Worm (Caenorhabditis elegans) whole organism, mixed stage, embryonic: ENCODE data around the gene T26H5.10.

ENCODE experiments used
- M03D4.4 ChIP-seq: sonication (generic microtip); optimal IDR thresholded peaks from 2 replicates; lab custom pipeline; 2017; ENCODE audit warnings: mild to moderate bottlenecking, missing genetic modification characterization, missing compliant biosample characterization
- bed-3 ChIP-seq: fragments of 200-800 bp; sonication (Bioruptor generic); optimal IDR thresholded peaks from 3 replicates; lab custom pipeline; 2018; ENCODE audit warnings: mild to moderate bottlenecking, missing genetic modification characterization, moderate library complexity, missing compliant biosample characterization
- blmp-1 ChIP-seq: fragments of 150-350 bp; optimal IDR thresholded peaks from 2 replicates; lab custom pipeline; 2014; ENCODE audit warnings: missing biosample characterization, missing genetic modification characterization
- ceh-43 ChIP-seq: fragments of 200-800 bp; sonication (Bioruptor generic); optimal IDR thresholded peaks from 2 replicates; lab custom pipeline; 2018; ENCODE audit warnings: mild to moderate bottlenecking, missing genetic modification characterization, moderate library complexity, missing compliant biosample characterization
- ceh-83 ChIP-seq: fragments of 200-800 bp; sonication (Bioruptor generic); optimal IDR thresholded peaks from 2 replicates; lab custom pipeline; 2018; ENCODE audit warnings: mild to moderate bottlenecking, missing genetic modification characterization, missing compliant biosample characterization
- cnd-1 ChIP-seq: fragments of 200-800 bp; sonication (Bioruptor generic); optimal IDR thresholded peaks from 2 replicates; lab custom pipeline; 2018; ENCODE audit warnings: mild to moderate bottlenecking, missing genetic modification characterization, missing compliant biosample characterization
- drap-1 ChIP-seq: fragments of 200-800 bp; sonication (Bioruptor generic); optimal IDR thresholded peaks from 3 replicates; lab custom pipeline; 2018; ENCODE audit warnings: mild to moderate bottlenecking, missing genetic modification characterization, missing compliant biosample characterization
- elt-1 ChIP-seq: sonication (generic microtip); optimal IDR thresholded peaks from 2 replicates; lab custom pipeline; 2017; ENCODE audit warnings: missing genetic modification characterization, mild to moderate bottlenecking, missing compliant biosample characterization, antibody characterized with exemption, moderate library complexity, borderline replicate concordance; ENCODE audit not compliant: insufficient read depth
- elt-3 ChIP-seq: fragments of 150-350 bp; optimal IDR thresholded peaks from 2 replicates; lab custom pipeline; 2014; ENCODE audit warnings: missing biosample characterization, missing genetic modification characterization
- flh-1 ChIP-seq: fragments of 200-800 bp; sonication (Bioruptor generic); optimal IDR thresholded peaks from 2 replicates; lab custom pipeline; 2018; ENCODE audit warnings: mild to moderate bottlenecking, missing genetic modification characterization, moderate library complexity, missing compliant biosample characterization
- ham-2 ChIP-seq: fragments of 200-800 bp; sonication (Bioruptor generic); optimal IDR thresholded peaks from 2 replicates; lab custom pipeline; 2018; ENCODE audit warnings: mild to moderate bottlenecking, missing genetic modification characterization, missing compliant biosample characterization
- hlh-1 ChIP-seq: fragments of 150-350 bp; optimal IDR thresholded peaks from 2 replicates; lab custom pipeline; 2014; ENCODE audit warnings: missing biosample characterization, missing genetic modification reagents, missing genetic modification characterization
- lin-13 ChIP-seq: fragments of 150-350 bp; optimal IDR thresholded peaks from 2 replicates; lab custom pipeline; 2014; ENCODE audit warnings: missing biosample characterization, missing genetic modification characterization
- lin-32 ChIP-seq: fragments of 200-800 bp; sonication (Bioruptor generic); optimal IDR thresholded peaks from 2 replicates; lab custom pipeline; 2018; ENCODE audit warnings: mild to moderate bottlenecking, missing genetic modification characterization, missing compliant biosample characterization
- lsy-2 ChIP-seq: fragments of 150-350 bp; optimal IDR thresholded peaks from 2 replicates; lab custom pipeline; 2014; ENCODE audit warnings: missing biosample characterization, missing genetic modification characterization
- mab-5 ChIP-seq: fragments of 150-350 bp; optimal IDR thresholded peaks from 2 replicates; lab custom pipeline; 2014; ENCODE audit warnings: missing biosample characterization, missing genetic modification characterization
- mep-1 ChIP-seq: fragments of 150-350 bp; optimal IDR thresholded peaks from 2 replicates; lab custom pipeline; 2017; ENCODE audit warnings: missing biosample characterization, missing genetic modification reagents, missing genetic modification characterization, inconsistent platforms
- mls-2 ChIP-seq: sonication (generic microtip); optimal IDR thresholded peaks from 2 replicates; lab custom pipeline; 2016; ENCODE audit warnings: mild to moderate bottlenecking, missing genetic modification characterization, moderate library complexity, missing compliant biosample characterization
- nhr-12 ChIP-seq: fragments of 150-350 bp; optimal IDR thresholded peaks from 2 replicates; lab custom pipeline; 2014; ENCODE audit warnings: missing biosample characterization, missing genetic modification characterization
- nhr-2 ChIP-seq: fragments of 150-350 bp; optimal IDR thresholded peaks from 2 replicates; lab custom pipeline; 2014; ENCODE audit warnings: missing biosample characterization, missing genetic modification characterization
- nhr-237 ChIP-seq: fragments of 150-350 bp; optimal IDR thresholded peaks from 2 replicates; lab custom pipeline; 2014; ENCODE audit warnings: missing biosample characterization, missing genetic modification characterization
- nhr-28 ChIP-seq: fragments of 150-350 bp; optimal IDR thresholded peaks from 2 replicates; lab custom pipeline; 2014; ENCODE audit warnings: missing biosample characterization, missing genetic modification characterization
- nhr-76 ChIP-seq: sonication (generic microtip); optimal IDR thresholded peaks from 2 replicates; lab custom pipeline; 2017; ENCODE audit warnings: missing biosample characterization, missing genetic modification characterization
- pha-4 ChIP-seq: fragments of 150-350 bp; optimal IDR thresholded peaks from 2 replicates; lab custom pipeline; 2018; ENCODE audit warnings: missing biosample characterization, missing genetic modification reagents, missing genetic modification characterization
- sem-2 ChIP-seq: fragments of 200-800 bp; sonication (Bioruptor generic); optimal IDR thresholded peaks from 2 replicates; lab custom pipeline; 2018; ENCODE audit warnings: mild to moderate bottlenecking, missing genetic modification characterization, missing compliant biosample characterization
- sptf-1 ChIP-seq: sonication (generic microtip); optimal IDR thresholded peaks from 2 replicates; lab custom pipeline; 2017; ENCODE audit warnings: mild to moderate bottlenecking, missing genetic modification characterization, moderate library complexity, missing compliant biosample characterization
- unc-39 ChIP-seq: fragments of 150-350 bp; optimal IDR thresholded peaks from 2 replicates; lab custom pipeline; 2014; ENCODE audit warnings: missing biosample characterization, missing genetic modification characterization
- unc-62 ChIP-seq: fragments of 150-350 bp; optimal IDR thresholded peaks from 2 replicates; lab custom pipeline; 2014; ENCODE audit warnings: missing biosample characterization, missing genetic modification reagents, missing genetic modification characterization
- zip-8 ChIP-seq: fragments of 150-350 bp; optimal IDR thresholded peaks from 2 replicates; lab custom pipeline; 2014; ENCODE audit warnings: missing biosample characterization, missing genetic modification characterization

Gene T26H5.10

ce11 chrV:15465032-15465727 is 21.6 kb upstream of the T26H5.10 start, which contains the start of gene pqn-71 (continued):
- TF ChIP-seq pha-4 (peak; percentile 13), lin-32 (GFP tag; lab: Kevin White, UChicago) (peak; percentile 75), M03D4.4 (tag; lab: Kevin White, UChicago) (peak; percentile 85), sem-2 (peak; percentile 68), unc-39 (tag; lab: Kevin White, UChicago) (no peak), mab-5 (tag; lab: Kevin White, UChicago) (no peak), bed-3 (GFP tag; lab: Kevin White, UChicago) (peak; percentile 81), ceh-43 (peak; percentile 83), nhr-237 (peak; percentile 35)
- TF ChIP-seq, all 35 proteins: peak for 24

DNA sequence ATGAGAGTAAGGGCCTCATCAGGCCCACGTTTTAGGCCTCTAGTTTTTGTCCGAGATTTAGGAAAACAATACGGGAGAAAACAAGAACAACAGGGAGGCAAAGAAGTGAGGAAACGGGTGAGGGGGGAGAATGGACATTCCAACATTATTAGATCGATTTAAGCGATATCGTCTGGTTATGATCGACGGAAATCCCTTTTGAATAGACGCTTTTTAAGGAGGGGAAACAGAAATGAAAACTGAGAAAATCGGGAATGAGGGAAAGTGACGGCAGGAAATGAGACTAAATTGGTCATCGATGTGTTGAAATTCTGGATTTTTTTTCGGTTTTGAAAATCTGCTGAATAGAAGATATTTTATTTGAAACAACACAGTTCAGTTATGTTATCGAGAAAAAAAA is 20.8 kb upstream of the T26H5.10 start, which contains the start of gene rocf-1:
Gene rocf-1 (minus strand): TSS at position 101 of the 400 bp plus-strand sequence.
- no peak for TF ChIP-seq nhr-2 (tag; lab: Kevin White, UChicago)
- peak; percentile 26 for TF ChIP-seq blmp-1

DNA sequence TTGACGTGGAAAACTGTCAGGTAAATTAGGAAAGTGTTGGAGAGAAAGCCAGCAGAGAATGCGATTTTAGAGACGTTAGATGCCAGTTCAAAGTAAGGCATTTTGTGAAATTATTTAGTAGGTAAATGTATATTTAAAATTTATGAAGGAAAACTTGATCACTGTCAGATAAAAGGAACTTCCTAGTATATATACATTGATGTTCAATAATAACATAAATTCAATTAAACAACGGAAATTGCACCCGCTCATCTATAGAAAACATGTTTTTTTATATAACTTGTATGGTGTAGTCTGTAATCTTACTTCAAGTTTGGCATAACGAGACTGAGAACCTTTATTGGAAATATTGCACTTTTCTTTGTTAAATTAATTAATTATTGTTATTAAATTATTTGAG is 15.5 kb upstream of the T26H5.10 start, which contains the start of gene str-71:
Gene str-71 (minus strand): TSS at position 101 of the 400 bp plus-strand sequence.
- TF ChIP-seq nhr-76 (tag; lab: Kevin White, UChicago), result no peak
- no peak for TF ChIP-seq nhr-237
- no peak for TF ChIP-seq M03D4.4 (tag; lab: Kevin White, UChicago)
- no peak for TF ChIP-seq flh-1 (GFP tag; lab: Kevin White, UChicago)
- TF ChIP-seq lin-13, result no peak
- no peak for TF ChIP-seq sem-2
- no peak for TF ChIP-seq elt-3 (tag; lab: Kevin White, UChicago)
- TF ChIP-seq lin-32 (GFP tag; lab: Kevin White, UChicago), result no peak
- TF ChIP-seq nhr-28 (tag; lab: Kevin White, UChicago), result no peak
- TF ChIP-seq ham-2 (GFP tag; lab: Kevin White, UChicago), result no peak
- TF ChIP-seq sptf-1 (tag; lab: Kevin White, UChicago), result no peak
- TF ChIP-seq hlh-1 (tag; lab: Kevin White, UChicago), result no peak
- TF ChIP-seq cnd-1 (tag; lab: Kevin White, UChicago), result no peak
- TF ChIP-seq nhr-12 (tag; lab: Kevin White, UChicago), result no peak
- TF ChIP-seq mep-1 (tag; lab: Kevin White, UChicago), result no peak
- no peak for TF ChIP-seq drap-1 (GFP tag; lab: Kevin White, UChicago)
- no peak for TF ChIP-seq unc-39 (tag; lab: Kevin White, UChicago)
- TF ChIP-seq ceh-43, result no peak
- TF ChIP-seq ceh-83 (GFP tag; lab: Kevin White, UChicago), result no peak
- no peak for TF ChIP-seq unc-62 (GFP tag; lab: Kevin White, UChicago)

ce11 chrV:15454322-15454721 is 10.7 kb upstream of the T26H5.10 start:
- TF ChIP-seq lin-13 (no peak), elt-1 (no peak), bed-3 (GFP tag; lab: Kevin White, UChicago) (no peak), lin-32 (GFP tag; lab: Kevin White, UChicago) (no peak), nhr-237 (no peak), mep-1 (tag; lab: Kevin White, UChicago) (no peak), flh-1 (GFP tag; lab: Kevin White, UChicago) (no peak), drap-1 (GFP tag; lab: Kevin White, UChicago) (peak; percentile 5)

ce11 chrV:15451421-15451820 is 7.8 kb upstream of the T26H5.10 start, which contains the start of gene srw-33:
Gene srw-33 (minus strand): TSS chrV:15451521.
- no peak for TF ChIP-seq blmp-1
- TF ChIP-seq elt-3 (tag; lab: Kevin White, UChicago), result no peak
- no peak for TF ChIP-seq zip-8 (tag; lab: Kevin White, UChicago)
- TF ChIP-seq sem-2, result no peak
- TF ChIP-seq lsy-2, result no peak
- TF ChIP-seq mab-5 (tag; lab: Kevin White, UChicago), result no peak
- no peak for TF ChIP-seq lin-32 (GFP tag; lab: Kevin White, UChicago)
- no peak for TF ChIP-seq flh-1 (GFP tag; lab: Kevin White, UChicago)
- TF ChIP-seq drap-1 (GFP tag; lab: Kevin White, UChicago), result no peak
- no peak for TF ChIP-seq pha-4
- TF ChIP-seq sptf-1 (tag; lab: Kevin White, UChicago), result no peak
- TF ChIP-seq nhr-12 (tag; lab: Kevin White, UChicago), result no peak
- TF ChIP-seq mls-2 (tag; lab: Kevin White, UChicago), result no peak
- TF ChIP-seq ham-2 (GFP tag; lab: Kevin White, UChicago), result no peak
